Worm (Caenorhabditis elegans) whole organism, L3 larva: ENCODE data around the gene M142.8.

Experiments used
- R02D3.7 ChIP-seq: fragments of 150-350 bp; optimal IDR thresholded peaks from 2 replicates; lab custom pipeline; 2014; ENCODE audit warnings: missing biosample characterization, missing genetic modification characterization
- aly-2 ChIP-seq: fragments of 150-350 bp; optimal IDR thresholded peaks from 2 replicates; lab custom pipeline; 2014; ENCODE audit warnings: missing biosample characterization, missing genetic modification characterization
- ama-1 ChIP-seq: fragments of 150-350 bp; optimal IDR thresholded peaks from 2 replicates; lab custom pipeline; 2018
- ceh-16 ChIP-seq: sonication (generic microtip); optimal IDR thresholded peaks from 2 replicates; lab custom pipeline; 2017; ENCODE audit warnings: missing biosample characterization, missing genetic modification characterization
- ceh-82 ChIP-seq: fragments of 150-350 bp; optimal IDR thresholded peaks from 2 replicates; lab custom pipeline; 2014; ENCODE audit warnings: missing biosample characterization, missing genetic modification characterization
- ceh-9 ChIP-seq: sonication (generic microtip); optimal IDR thresholded peaks from 2 replicates; lab custom pipeline; 2018; ENCODE audit warnings: missing biosample characterization, missing genetic modification characterization
- daf-12 ChIP-seq: fragments of 150-350 bp; optimal IDR thresholded peaks from 2 replicates; lab custom pipeline; 2014; ENCODE audit warnings: missing biosample characterization, missing genetic modification reagents, missing genetic modification characterization
- egl-27 ChIP-seq: sonication (generic microtip); optimal IDR thresholded peaks from 4 replicates; lab custom pipeline; 2017; ENCODE audit warnings: missing biosample characterization, missing genetic modification reagents, missing genetic modification characterization
- egl-5 ChIP-seq: fragments of 150-350 bp; optimal IDR thresholded peaks from 2 replicates; lab custom pipeline; 2017; ENCODE audit warnings: missing biosample characterization, missing genetic modification reagents, missing genetic modification characterization, inconsistent platforms
- elt-2 ChIP-seq: sonication (generic microtip); optimal IDR thresholded peaks from 2 replicates; lab custom pipeline; 2016; ENCODE audit warnings: missing genetic modification reagents, mild to moderate bottlenecking, missing genetic modification characterization, missing compliant biosample characterization
- elt-3 ChIP-seq, 3 experiments: fragments of 150-350 bp in 1 of 3; sonication (generic microtip) in 2 of 3; optimal IDR thresholded peaks; 2 replicates in 2 of 3; 4 replicates in 1 of 3; lab custom pipeline; 2014 to 2017; ENCODE audit warnings: missing biosample characterization in 3 of 3, missing genetic modification characterization in 3 of 3
- eor-1 ChIP-seq, 2 experiments: fragments of 150-350 bp; optimal IDR thresholded peaks; 2 replicates each; lab custom pipeline; 2014 to 2018; ENCODE audit warnings: missing biosample characterization in 2 of 2, missing genetic modification characterization in 2 of 2
- fkh-10 ChIP-seq: sonication (generic microtip); optimal IDR thresholded peaks from 2 replicates; lab custom pipeline; 2017; ENCODE audit warnings: missing biosample characterization, missing genetic modification reagents, missing genetic modification characterization
- fos-1 ChIP-seq: fragments of 150-350 bp; optimal IDR thresholded peaks from 2 replicates; lab custom pipeline; 2014; ENCODE audit warnings: missing biosample characterization, missing genetic modification characterization
- hmg-11 ChIP-seq: sonication (generic microtip); optimal IDR thresholded peaks from 2 replicates; lab custom pipeline; 2016; ENCODE audit warnings: missing genetic modification characterization, missing compliant biosample characterization
- lin-15B ChIP-seq: fragments of 150-350 bp; optimal IDR thresholded peaks from 2 replicates; lab custom pipeline; 2014; ENCODE audit warnings: missing biosample characterization, missing genetic modification characterization
- lin-39 ChIP-seq: fragments of 150-350 bp; optimal IDR thresholded peaks from 2 replicates; lab custom pipeline; 2018; ENCODE audit warnings: missing biosample characterization, missing genetic modification reagents, missing genetic modification characterization
- lsy-12 ChIP-seq: sonication (generic microtip); optimal IDR thresholded peaks from 2 replicates; lab custom pipeline; 2016; ENCODE audit warnings: mild to moderate bottlenecking, missing genetic modification characterization, missing compliant biosample characterization
- mdl-1 ChIP-seq: fragments of 150-350 bp; optimal IDR thresholded peaks from 2 replicates; lab custom pipeline; 2014; ENCODE audit warnings: missing biosample characterization, missing genetic modification characterization
- mml-1 ChIP-seq: fragments of 150-350 bp; sonication (generic microtip); optimal IDR thresholded peaks from 3 replicates; lab custom pipeline; 2014; ENCODE audit warnings: missing biosample characterization, missing genetic modification characterization
- nfya-1 ChIP-seq: sonication (generic microtip); optimal IDR thresholded peaks from 2 replicates; lab custom pipeline; 2017; ENCODE audit warnings: missing genetic modification characterization, mild to moderate bottlenecking, missing compliant biosample characterization, antibody characterized with exemption, moderate library complexity; ENCODE audit not compliant: insufficient read depth
- nhr-23 ChIP-seq: fragments of 150-350 bp; optimal IDR thresholded peaks from 2 replicates; lab custom pipeline; 2014; ENCODE audit warnings: missing biosample characterization, missing genetic modification reagents, missing genetic modification characterization
- nhr-237 ChIP-seq: fragments of 150-350 bp; optimal IDR thresholded peaks from 2 replicates; lab custom pipeline; 2014; ENCODE audit warnings: missing biosample characterization, missing genetic modification characterization
- nhr-25 ChIP-seq: sonication (generic microtip); optimal IDR thresholded peaks from 2 replicates; lab custom pipeline; 2017; ENCODE audit warnings: missing biosample characterization, missing genetic modification characterization
- nhr-43 ChIP-seq: sonication (generic microtip); optimal IDR thresholded peaks from 2 replicates; lab custom pipeline; 2016; ENCODE audit warnings: mild to moderate bottlenecking, missing genetic modification characterization, missing compliant biosample characterization; ENCODE audit not compliant: poor library complexity, severe bottlenecking
- nhr-67 ChIP-seq: fragments of 150-350 bp; optimal IDR thresholded peaks from 2 replicates; lab custom pipeline; 2014; ENCODE audit warnings: missing biosample characterization, missing genetic modification characterization
- nhr-76 ChIP-seq: fragments of 150-350 bp; sonication (generic microtip); optimal IDR thresholded peaks from 5 replicates; lab custom pipeline; 2014; ENCODE audit warnings: missing biosample characterization, missing genetic modification characterization
- nhr-77 ChIP-seq: fragments of 150-350 bp; optimal IDR thresholded peaks from 2 replicates; lab custom pipeline; 2014; ENCODE audit warnings: missing biosample characterization, missing genetic modification characterization
- pqm-1 ChIP-seq: fragments of 150-350 bp; optimal IDR thresholded peaks from 2 replicates; lab custom pipeline; 2017; ENCODE audit warnings: missing biosample characterization, missing genetic modification characterization, inconsistent platforms
- sea-2 ChIP-seq: fragments of 150-350 bp; sonication (generic microtip); optimal IDR thresholded peaks from 4 replicates; lab custom pipeline; 2014; ENCODE audit warnings: missing biosample characterization, missing genetic modification reagents, missing genetic modification characterization
- skn-1 ChIP-seq: fragments of 150-350 bp; optimal IDR thresholded peaks from 2 replicates; lab custom pipeline; 2014; ENCODE audit warnings: missing biosample characterization, missing genetic modification characterization
- snpc-4 ChIP-seq: fragments of 150-350 bp; optimal IDR thresholded peaks from 2 replicates; lab custom pipeline; 2014; ENCODE audit warnings: missing biosample characterization, missing genetic modification characterization
- tbx-2 ChIP-seq: sonication (generic microtip); optimal IDR thresholded peaks from 2 replicates; lab custom pipeline; 2016; ENCODE audit warnings: mild to moderate bottlenecking, missing genetic modification characterization, missing compliant biosample characterization
- unc-62 ChIP-seq: fragments of 150-350 bp; sonication (generic microtip); optimal IDR thresholded peaks from 4 replicates; lab custom pipeline; 2014; ENCODE audit warnings: missing biosample characterization, missing genetic modification reagents, missing genetic modification characterization
- zag-1 ChIP-seq: fragments of 150-350 bp; optimal IDR thresholded peaks from 2 replicates; lab custom pipeline; 2014; ENCODE audit warnings: missing biosample characterization, missing genetic modification characterization
- ztf-11 ChIP-seq: fragments of 150-350 bp; optimal IDR thresholded peaks from 2 replicates; lab custom pipeline; 2014; ENCODE audit warnings: missing biosample characterization, missing genetic modification characterization

The M142.8 gene

DNA sequence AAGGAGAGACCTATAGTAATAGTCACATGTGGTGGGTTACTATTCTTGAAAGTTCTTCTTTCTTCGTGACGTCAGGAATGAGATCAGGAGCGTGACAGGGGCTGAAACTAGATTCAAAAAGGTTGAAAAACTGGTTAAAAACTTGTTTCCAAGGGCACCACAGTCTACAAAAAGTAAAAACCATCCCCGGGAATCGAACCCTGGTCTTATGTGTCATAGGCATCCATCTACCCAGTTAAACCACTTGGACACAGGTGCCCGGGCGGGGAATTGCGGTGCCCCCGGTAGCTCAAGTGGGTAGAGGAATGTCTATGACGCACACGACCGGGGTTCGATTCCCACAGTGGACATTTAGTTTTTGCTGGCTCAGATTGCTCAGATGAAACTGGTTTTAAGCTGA is 23.8 kb downstream of the M142.8 start:
- no peak for TF ChIP-seq nfya-1 (tag; lab: Kevin White, UChicago)
- no peak for TF ChIP-seq elt-2 (tag; lab: Kevin White, UChicago)
- no peak for TF ChIP-seq fos-1 (tag; lab: Kevin White, UChicago)
- no peak for TF ChIP-seq egl-5
- TF ChIP-seq hmg-11 (tag; lab: Kevin White, UChicago), result no peak
- TF ChIP-seq ceh-82 (tag; lab: Kevin White, UChicago), result no peak
- no peak for TF ChIP-seq R02D3.7 (tag; lab: Kevin White, UChicago)
- no peak for TF ChIP-seq pqm-1
- TF ChIP-seq nhr-77, result no peak
- TF ChIP-seq lsy-12 (tag; lab: Kevin White, UChicago), result no peak
- TF ChIP-seq lin-39, result no peak
- no peak for TF ChIP-seq nhr-23

DNA sequence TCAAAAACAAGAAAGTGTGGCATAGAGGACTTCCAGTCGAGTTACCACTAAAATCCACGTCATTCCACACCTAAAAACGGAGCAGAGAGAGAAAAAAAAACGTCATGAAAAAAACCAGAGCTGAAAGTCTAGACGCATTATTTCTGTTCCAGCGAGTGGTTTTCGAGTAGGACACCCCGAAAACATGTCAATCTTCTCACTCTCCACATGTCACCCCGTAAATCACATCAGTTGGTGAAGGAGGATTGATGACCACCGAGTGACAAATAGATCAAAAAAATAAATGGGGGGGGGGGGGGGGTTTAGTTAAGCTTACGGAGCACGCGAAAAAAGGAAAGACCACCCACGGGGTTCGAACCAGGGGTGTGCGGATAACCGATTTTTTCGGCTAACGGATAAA is 24.3 kb downstream of the M142.8 start:
- no peak for TF ChIP-seq ama-1 (lab: Kevin White, UChicago)
- TF ChIP-seq nhr-76 (tag; lab: Kevin White, UChicago), result no peak
- TF ChIP-seq, all 47 proteins: peak for 0

- TF ChIP-seq tbx-2, result no peak
- no peak for TF ChIP-seq sea-2 (GFP tag; lab: Kevin White, UChicago)
- TF ChIP-seq nhr-76 (tag; lab: Kevin White, UChicago), result no peak
- TF ChIP-seq zag-1 (tag; lab: Kevin White, UChicago), result no peak
- TF ChIP-seq nhr-43 (tag; lab: Kevin White, UChicago), result no peak
- TF ChIP-seq unc-62 (GFP tag; lab: Kevin White, UChicago), result no peak
- no peak for TF ChIP-seq daf-12 (tag; lab: Kevin White, UChicago)
- TF ChIP-seq pqm-1, result no peak
- TF ChIP-seq ceh-16 (tag; lab: Kevin White, UChicago), result no peak
- no peak for TF ChIP-seq skn-1 (tag; lab: Kevin White, UChicago)
- no peak for TF ChIP-seq nhr-67
- no peak for TF ChIP-seq ama-1 (lab: Kevin White, UChicago)
- TF ChIP-seq elt-2 (tag; lab: Kevin White, UChicago), result no peak
- TF ChIP-seq ceh-82 (tag; lab: Kevin White, UChicago), result no peak
- TF ChIP-seq fkh-10, result no peak
- TF ChIP-seq fos-1 (tag; lab: Kevin White, UChicago), result no peak
- no peak for TF ChIP-seq ztf-11 (tag; lab: Kevin White, UChicago)
- no peak for TF ChIP-seq mml-1 (tag; lab: Kevin White, UChicago)
- no peak for TF ChIP-seq mdl-1 (tag; lab: Kevin White, UChicago)
Measured at ce11 chrIII:10960387-10960786, 27.0 kb downstream of the M142.8 start.

ce11 chrIII:10962910-10963309 is 29.5 kb downstream of the M142.8 start:
- TF ChIP-seq nhr-67 (no peak), egl-5 (no peak), aly-2 (tag; lab: Kevin White, UChicago) (no peak), sea-2 (GFP tag; lab: Kevin White, UChicago) (no peak), ceh-9 (tag; lab: Kevin White, UChicago) (no peak), ceh-16 (tag; lab: Kevin White, UChicago) (no peak), zag-1 (tag; lab: Kevin White, UChicago) (no peak), eor-1 (tag; optimal IDR thresholded peaks at IDR 0.05; lab: Kevin White, UChicago) (no peak), pqm-1 (no peak), nhr-43 (tag; lab: Kevin White, UChicago) (no peak), nhr-237 (tag; lab: Kevin White, UChicago) (no peak), mdl-1 (tag; lab: Kevin White, UChicago) (no peak), elt-3 (tag; optimal IDR thresholded peaks at IDR 0.05; lab: Kevin White, UChicago) (no peak), fkh-10 (no peak), nhr-77 (no peak), lsy-12 (tag; lab: Kevin White, UChicago) (no peak), nhr-25 (tag; lab: Kevin White, UChicago) (no peak), nfya-1 (tag; lab: Kevin White, UChicago) (no peak)

DNA sequence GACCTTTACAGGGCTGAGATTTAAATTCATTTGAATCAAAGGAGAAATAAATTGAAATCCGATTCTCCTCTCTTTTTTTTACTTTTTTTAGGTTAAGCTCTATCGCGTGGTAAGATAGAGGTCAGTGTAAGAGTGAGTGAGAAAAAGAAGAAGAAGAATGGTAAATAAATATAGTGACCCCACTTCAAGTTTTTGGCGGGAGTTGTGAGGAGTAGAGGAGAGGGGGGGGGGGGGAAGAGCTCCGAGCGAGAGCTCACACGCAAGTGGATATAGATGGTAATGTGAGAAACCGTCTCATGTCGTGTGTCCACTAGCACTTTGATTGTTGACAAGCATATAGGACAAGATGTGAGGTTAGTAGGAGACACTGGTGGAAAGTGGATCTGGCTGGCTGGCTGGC is 33.6 kb downstream of the M142.8 start, which contains the start of gene W05B2.2:
TSS of gene W05B2.2 (minus strand) at position 101 of the 400 bp plus-strand sequence.
- TF ChIP-seq lin-15B (tag; lab: Kevin White, UChicago), result no peak
- TF ChIP-seq nhr-76 (tag; lab: Kevin White, UChicago), result no peak
- TF ChIP-seq tbx-2, result no peak
- no peak for TF ChIP-seq snpc-4
- no peak for TF ChIP-seq pqm-1
- no peak for TF ChIP-seq nhr-237 (tag; lab: Kevin White, UChicago)
- no peak for TF ChIP-seq egl-27 (tag; lab: Kevin White, UChicago)
- TF ChIP-seq nhr-43 (tag; lab: Kevin White, UChicago), result no peak
- TF ChIP-seq nhr-67, result no peak
- TF ChIP-seq unc-62 (GFP tag; lab: Kevin White, UChicago), result no peak
